Fruit fly (Drosophila melanogaster): Measurements from ENCODE around the gene CG31198.

DNA sequence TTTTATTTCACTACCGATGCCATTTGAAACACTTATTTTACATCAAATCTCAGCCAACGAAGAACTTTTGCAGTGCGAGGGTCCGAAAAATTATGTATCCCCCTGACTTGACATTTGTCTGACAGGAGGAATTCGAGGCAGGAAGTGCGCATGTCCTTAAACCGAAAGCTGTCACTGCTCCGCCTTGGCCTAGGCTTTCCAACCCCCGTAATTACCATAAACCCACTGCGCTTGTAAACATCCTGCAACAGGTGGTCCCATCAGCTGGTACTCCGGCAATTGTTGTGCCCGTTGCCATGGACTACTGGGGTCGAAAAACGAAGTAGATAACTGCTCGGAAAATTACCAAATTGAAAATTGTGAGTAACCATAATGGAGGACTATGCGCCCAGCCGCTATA lies 21.6 kb downstream of the CG31198 start, which contains the start of the genes GABA-B-R2 and CG6800:
- TF ChIP-seq ttk (optimal IDR thresholded peaks at IDR 0.05) (no peak), h (optimal IDR thresholded peaks at IDR 0.05) (no peak)

All from Kc167 (cell line).